Fruit fly (Drosophila melanogaster) whole organism, embryonic: Measurements from ENCODE around the gene Enoph.

Source experiments
- BEAF-32 ChIP-seq: fragments of 200-800 bp; sonication (Bioruptor generic); optimal IDR thresholded peaks from 3 replicates; lab custom pipeline; 2017; ENCODE audit warnings: missing biosample characterization, missing genetic modification characterization, mild to moderate bottlenecking, moderate library complexity, missing genetic modification reagents
- Bteb2 ChIP-seq: fragments of 200-800 bp; sonication (Bioruptor generic); optimal IDR thresholded peaks from 2 replicates; lab custom pipeline; 2016; ENCODE audit warnings: missing biosample characterization, missing genetic modification characterization
- CG10209 ChIP-seq: fragments of 200-800 bp; sonication (Bioruptor generic); optimal IDR thresholded peaks from 3 replicates; lab custom pipeline; 2017; ENCODE audit warnings: missing biosample characterization, mild to moderate bottlenecking, missing genetic modification characterization, missing genetic modification reagents
- CG10321 ChIP-seq: fragments of 200-800 bp; sonication (Bioruptor generic); IDR thresholded peaks from 2 replicates; pipeline ENCODE4 v1.3.6; 2022; ENCODE audit warnings: missing biosample characterization, missing genetic modification characterization
- CG10366 ChIP-seq: fragments of 200-800 bp; sonication (Bioruptor generic); IDR thresholded peaks from 2 replicates; pipeline ENCODE4 v1.3.6; 2022; ENCODE audit warnings: missing biosample characterization, missing genetic modification characterization
- CG11093 ChIP-seq: fragments of 200-800 bp; sonication (Bioruptor generic); IDR thresholded peaks from 3 replicates; pipeline ENCODE4 v1.3.6; 2022; ENCODE audit warnings: missing biosample characterization, missing genetic modification characterization
- CG11247 ChIP-seq: fragments of 200-800 bp; sonication (Bioruptor generic); IDR thresholded peaks from 2 replicates; pipeline ENCODE4 v1.3.6; 2022; ENCODE audit warnings: missing biosample characterization, missing genetic modification characterization
- CG11398 ChIP-seq: fragments of 200-800 bp; sonication (Bioruptor generic); optimal IDR thresholded peaks from 2 replicates; lab custom pipeline; 2016; ENCODE audit warnings: missing biosample characterization, missing genetic modification characterization
- CG15011 ChIP-seq: fragments of 200-800 bp; sonication (Bioruptor generic); optimal IDR thresholded peaks from 3 replicates; lab custom pipeline; 2018; ENCODE audit warnings: missing biosample characterization, mild to moderate bottlenecking, missing genetic modification characterization
- CG15269 ChIP-seq: fragments of 200-800 bp; sonication (Bioruptor generic); optimal IDR thresholded peaks from 2 replicates; lab custom pipeline; 2018; ENCODE audit warnings: missing biosample characterization, mild to moderate bottlenecking, missing genetic modification characterization, moderate library complexity
- CG2678 ChIP-seq: fragments of 200-800 bp; sonication (Bioruptor generic); optimal IDR thresholded peaks from 3 replicates; lab custom pipeline; 2019; ENCODE audit warnings: missing biosample characterization, mild to moderate bottlenecking, missing genetic modification characterization, moderate library complexity
- CG3065 ChIP-seq: fragments of 200-800 bp; sonication (Bioruptor generic); optimal IDR thresholded peaks from 2 replicates; lab custom pipeline; 2016; ENCODE audit warnings: missing biosample characterization, missing genetic modification characterization
- CG6683 ChIP-seq: fragments of 200-800 bp; sonication (Bioruptor generic); optimal IDR thresholded peaks from 2 replicates; lab custom pipeline; 2017; ENCODE audit warnings: missing biosample characterization, mild to moderate bottlenecking, missing genetic modification characterization, missing genetic modification reagents
- CG7928 ChIP-seq: fragments of 200-800 bp; sonication (Bioruptor generic); optimal IDR thresholded peaks from 2 replicates; lab custom pipeline; 2017; ENCODE audit warnings: missing biosample characterization, mild to moderate bottlenecking, missing genetic modification characterization
- CG9609 ChIP-seq: fragments of 200-800 bp; sonication (Bioruptor generic); optimal IDR thresholded peaks from 3 replicates; lab custom pipeline; 2016; ENCODE audit warnings: missing biosample characterization, missing genetic modification characterization
- CG9727 ChIP-seq: fragments of 200-800 bp; sonication (Bioruptor generic); optimal IDR thresholded peaks from 3 replicates; lab custom pipeline; 2017; ENCODE audit warnings: missing biosample characterization, mild to moderate bottlenecking, missing genetic modification characterization
- Dip2 ChIP-seq: fragments of 200-800 bp; sonication (Bioruptor generic); IDR thresholded peaks from 2 replicates; pipeline ENCODE4 v1.3.6; 2022; ENCODE audit warnings: missing biosample characterization, missing genetic modification characterization
- Dp ChIP-seq: fragments of 200-800 bp; sonication (Bioruptor generic); optimal IDR thresholded peaks from 2 replicates; lab custom pipeline; 2018; ENCODE audit warnings: missing biosample characterization, mild to moderate bottlenecking, missing genetic modification characterization, moderate library complexity
- Drgx ChIP-seq: fragments of 200-800 bp; sonication (Bioruptor generic); IDR thresholded peaks from 2 replicates; pipeline ENCODE4 v1.3.6; 2022; ENCODE audit warnings: missing biosample characterization, missing genetic modification characterization
- Eip74EF ChIP-seq, 2 experiments: fragments of 200-800 bp in 1 of 2; fragments of >200 bp in 1 of 2; sonication (Bioruptor generic) in 1 of 2; optimal IDR thresholded peaks; 2 replicates each; lab custom pipeline; 2017 to 2019; ENCODE audit warnings: missing biosample characterization in 2 of 2, missing genetic modification characterization in 2 of 2, mild to moderate bottlenecking in 1 of 2, moderate library complexity in 1 of 2
- HLHmδ ChIP-seq: fragments of 200-800 bp; sonication (Bioruptor generic); optimal IDR thresholded peaks from 2 replicates; lab custom pipeline; 2018; ENCODE audit warnings: missing biosample characterization, mild to moderate bottlenecking, missing genetic modification characterization, moderate library complexity
- Lpt ChIP-seq: fragments of >200 bp; optimal IDR thresholded peaks from 2 replicates; lab custom pipeline; 2018; ENCODE audit warnings: missing biosample characterization, missing genetic modification characterization
- Ptx1 ChIP-seq: fragments of 200-800 bp; sonication (Bioruptor generic); IDR thresholded peaks from 2 replicates; pipeline ENCODE4 v1.3.6; 2022; ENCODE audit warnings: missing biosample characterization, missing genetic modification characterization
- Rx ChIP-seq: fragments of 200-800 bp; sonication (Bioruptor generic); IDR thresholded peaks from 2 replicates; pipeline ENCODE4 v1.3.6; 2022; ENCODE audit warnings: missing biosample characterization, missing genetic modification characterization
- Side ChIP-seq: fragments of 200-800 bp; sonication (Bioruptor generic); optimal IDR thresholded peaks from 2 replicates; lab custom pipeline; 2016; ENCODE audit warnings: missing biosample characterization, missing genetic modification characterization
- Sry-β ChIP-seq: fragments of 200-800 bp; sonication (Bioruptor generic); optimal IDR thresholded peaks from 2 replicates; lab custom pipeline; 2018; ENCODE audit warnings: missing biosample characterization, mild to moderate bottlenecking, missing genetic modification characterization, moderate library complexity
- Xbp1 ChIP-seq: fragments of 200-800 bp; sonication (Bioruptor generic); optimal IDR thresholded peaks from 3 replicates; lab custom pipeline; 2016; ENCODE audit warnings: missing biosample characterization, mild to moderate bottlenecking, missing genetic modification characterization
- az2 ChIP-seq: fragments of 200-800 bp; sonication (Bioruptor generic); optimal IDR thresholded peaks from 3 replicates; lab custom pipeline; 2016; ENCODE audit warnings: missing biosample characterization, missing genetic modification characterization
- ci ChIP-seq: fragments of 200-800 bp; sonication (Bioruptor generic); IDR thresholded peaks from 3 replicates; pipeline ENCODE4 v1.3.6; 2022; ENCODE audit warnings: missing biosample characterization, missing genetic modification characterization
- corto ChIP-seq: fragments of 200-800 bp; sonication (Bioruptor generic); optimal IDR thresholded peaks from 2 replicates; lab custom pipeline; 2016; ENCODE audit warnings: missing biosample characterization, mild to moderate bottlenecking, missing genetic modification characterization, moderate library complexity
- da ChIP-seq: fragments of 200-800 bp; sonication (Bioruptor generic); optimal IDR thresholded peaks from 2 replicates; lab custom pipeline; 2016; ENCODE audit warnings: missing biosample characterization, missing genetic modification characterization
- dpn ChIP-seq, 2 experiments: fragments of 200-800 bp; sonication (Bioruptor generic); optimal IDR thresholded peaks; 3 replicates each; lab custom pipeline; 2016; ENCODE audit warnings: missing biosample characterization in 2 of 2, missing genetic modification characterization in 2 of 2
- ewg ChIP-seq: fragments of 200-800 bp; sonication (Bioruptor generic); optimal IDR thresholded peaks from 3 replicates; lab custom pipeline; 2017; ENCODE audit warnings: mild to moderate bottlenecking, missing biosample characterization, missing genetic modification reagents, missing genetic modification characterization
- grn ChIP-seq: fragments of 200-800 bp; sonication (Bioruptor generic); optimal IDR thresholded peaks from 3 replicates; lab custom pipeline; 2017; ENCODE audit warnings: missing biosample characterization, missing genetic modification characterization
- her ChIP-seq: fragments of 200-800 bp; sonication (Bioruptor generic); optimal IDR thresholded peaks from 2 replicates; lab custom pipeline; 2016; ENCODE audit warnings: missing biosample characterization, missing genetic modification characterization
- hth ChIP-seq: fragments of >200 bp; optimal IDR thresholded peaks from 2 replicates; lab custom pipeline; 2017; ENCODE audit warnings: inconsistent platforms
- ken ChIP-seq: fragments of 200-800 bp; sonication (Bioruptor generic); IDR thresholded peaks from 3 replicates; pipeline ENCODE4 v1.3.6; 2022; ENCODE audit warnings: missing biosample characterization, missing genetic modification characterization
- lola ChIP-seq, 3 experiments: fragments of >200 bp in 2 of 3; fragments of 200-800 bp in 1 of 3; sonication (Bioruptor generic) in 1 of 3; optimal IDR thresholded peaks; 2 replicates each; lab custom pipeline; 2017 to 2019; ENCODE audit warnings: missing biosample characterization in 3 of 3, missing genetic modification characterization in 3 of 3, mild to moderate bottlenecking in 1 of 3, moderate library complexity in 1 of 3
- nerfin-2 ChIP-seq: fragments of 200-800 bp; sonication (Bioruptor generic); IDR thresholded peaks from 2 replicates; pipeline ENCODE4 v1.3.6; 2022; ENCODE audit warnings: missing biosample characterization, missing genetic modification characterization; ENCODE audit not compliant: partially characterized antibody
- otp ChIP-seq: fragments of 200-800 bp; sonication (Bioruptor generic); IDR thresholded peaks from 3 replicates; pipeline ENCODE4, ENCODE4 v1.3.6; 2022; ENCODE audit warnings: missing biosample characterization, missing genetic modification characterization
- pan ChIP-seq, 4 experiments: fragments of >200 bp in 3 of 4; fragments of 200-800 bp in 1 of 4; sonication (Bioruptor generic) in 1 of 4; optimal IDR thresholded peaks in 3 of 4; IDR thresholded peaks in 1 of 4; 2 replicates each; pipeline versions ENCODE4 v1.3.6 to Lab custom; 2017 to 2022; ENCODE audit warnings: missing biosample characterization in 2 of 4, missing genetic modification characterization in 2 of 4, mixed read lengths in 1 of 4
- pb ChIP-seq: fragments of 200-800 bp; sonication (Bioruptor generic); optimal IDR thresholded peaks from 3 replicates; lab custom pipeline; 2016; ENCODE audit warnings: missing biosample characterization, missing genetic modification characterization
- pros ChIP-seq: fragments of 200-800 bp; sonication (Bioruptor generic); optimal IDR thresholded peaks from 3 replicates; lab custom pipeline; 2019; ENCODE audit warnings: missing biosample characterization, mild to moderate bottlenecking, missing genetic modification characterization, moderate library complexity
- row ChIP-seq: fragments of 200-800 bp; sonication (Bioruptor generic); IDR thresholded peaks from 3 replicates; pipeline ENCODE4 v1.3.6; 2022; ENCODE audit warnings: missing biosample characterization, missing genetic modification characterization
- scrt ChIP-seq: fragments of 200-800 bp; sonication (Bioruptor generic); optimal IDR thresholded peaks from 2 replicates; lab custom pipeline; 2018; ENCODE audit warnings: missing biosample characterization, mild to moderate bottlenecking, missing genetic modification characterization, moderate library complexity
- sima ChIP-seq: fragments of 200-800 bp; sonication (Bioruptor generic); optimal IDR thresholded peaks from 2 replicates; lab custom pipeline; 2016; ENCODE audit warnings: missing biosample characterization, missing genetic modification characterization
- tin ChIP-seq: fragments of 200-800 bp; sonication (Bioruptor generic); optimal IDR thresholded peaks from 3 replicates; lab custom pipeline; 2016; ENCODE audit warnings: missing biosample characterization, missing genetic modification characterization
- yki ChIP-seq: fragments of >200 bp; optimal IDR thresholded peaks from 3 replicates; lab custom pipeline; 2018
- zfh1 ChIP-seq: fragments of 200-800 bp; sonication (Bioruptor generic); IDR thresholded peaks from 3 replicates; pipeline ENCODE4 v1.3.6; 2022; ENCODE audit warnings: missing biosample characterization, missing genetic modification characterization

The Enoph gene

DNA sequence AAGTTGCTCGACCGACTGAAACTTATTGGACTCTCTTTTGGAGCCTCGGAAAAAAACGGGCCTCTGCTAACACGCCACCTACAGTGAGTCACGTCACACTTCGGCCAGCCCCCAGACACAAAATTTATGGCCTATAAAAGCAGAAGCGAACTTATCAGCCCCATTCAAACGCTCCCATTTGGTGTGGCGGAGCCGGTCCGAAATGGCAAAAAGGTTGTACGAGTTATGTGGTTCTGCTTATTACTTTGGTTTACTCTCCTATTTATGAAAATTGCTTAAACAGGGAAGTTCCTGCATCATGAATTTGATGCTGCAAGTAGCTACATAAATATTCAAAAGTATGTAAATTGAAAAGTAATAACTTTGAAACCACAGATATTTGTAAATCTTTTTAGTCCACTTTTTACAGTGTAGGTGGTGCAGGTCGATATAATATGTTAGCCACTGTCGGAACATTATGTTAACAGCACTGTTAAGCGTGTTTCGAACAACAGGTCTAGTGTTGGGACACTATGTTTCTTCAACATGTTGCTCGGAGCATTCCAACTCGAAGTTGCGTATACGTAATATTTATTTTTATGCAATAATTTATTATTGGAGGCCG, 27.0 kb upstream of the Enoph start (continued):
- TF ChIP-seq CG2678 (tag; lab: Kevin White, UChicago) (peak; percentile 96), dpn (GFP tag; optimal IDR thresholded peaks at IDR 0.05; lab: Kevin White, UChicago) (peak; percentile 91 to 95), az2 (GFP tag; lab: Kevin White, UChicago) (peak; percentile 87), CG3065 (GFP tag; lab: Kevin White, UChicago) (peak; percentile 52), CG10366 (peak; percentile 73), Sry-β (GFP tag; lab: Kevin White, UChicago) (peak; percentile 42), Dip2 (no peak), Rx (GFP tag; lab: Robert Waterston, UW) (peak; percentile 69), pb (GFP tag; lab: Kevin White, UChicago) (peak; percentile 85), CG11398 (GFP tag; lab: Kevin White, UChicago) (peak; percentile 85), da (GFP tag; lab: Kevin White, UChicago) (peak; percentile 53), CG10321 (GFP tag; lab: Robert Waterston, UW) (0 out of 2 replicates have a peak, but pooled peaks have one; percentile 40), scrt (GFP tag; lab: Kevin White, UChicago) (peak; percentile 87), grn (GFP tag; lab: Kevin White, UChicago) (peak; percentile 74), BEAF-32 (no peak), otp (GFP tag; lab: Robert Waterston, UW) (no peak; the same call in 1 of the 3 replicates), ken (GFP tag; lab: Robert Waterston, UW) (peak; percentile 82), CG11093 (GFP tag; lab: Robert Waterston, UW) (peak; percentile 70; the same call in 2 of the 3 replicates), nerfin-2 (GFP tag; lab: Robert Waterston, UW) (no peak), Xbp1 (GFP tag; lab: Kevin White, UChicago) (peak; percentile 93), CG9609 (GFP tag; lab: Kevin White, UChicago) (peak; percentile 90), her (peak; percentile 87), pros (GFP tag; lab: Kevin White, UChicago) (peak; percentile 31), CG7928 (GFP tag; lab: Kevin White, UChicago) (peak; percentile 68), CG10209 (GFP tag; lab: Kevin White, UChicago) (peak; percentile 91), HLHmδ (GFP tag; lab: Kevin White, UChicago) (no peak), lola (GFP tag; optimal IDR thresholded peaks at IDR 0.05; lab: Kevin White, UChicago) (peak in 1 of 3 experiments; percentile 76), Lpt (GFP tag; lab: Kevin White, UChicago) (no peak), sima (GFP tag; lab: Kevin White, UChicago) (peak; percentile 86), CG6683 (peak; percentile 87), Ptx1 (GFP tag; lab: Robert Waterston, UW) (peak; percentile 87), Drgx (GFP tag; lab: Robert Waterston, UW) (peak; percentile 87), hth (lab: Kevin White, UChicago) (no peak), ci (peak; percentile 84; the same call in 2 of the 3 replicates), zfh1 (GFP tag; lab: Robert Waterston, UW) (peak; percentile 77), CG15011 (peak; percentile 89), CG11247 (peak; percentile 81), tin (GFP tag; lab: Kevin White, UChicago) (peak; percentile 81), corto (GFP tag; lab: Kevin White, UChicago) (peak; percentile 34), Bteb2 (GFP tag; lab: Kevin White, UChicago) (peak; percentile 91), row (GFP tag; lab: Robert Waterston, UW) (peak; percentile 91), CG9727 (GFP tag; lab: Kevin White, UChicago) (peak; percentile 93), Dp (no peak), CG15269 (tag; lab: Kevin White, UChicago) (peak; percentile 94), pan (optimal IDR thresholded peaks at IDR 0.05; lab: Kevin White, UChicago) (no peak), pan (GFP tag; optimal IDR thresholded peaks at IDR 0.05 in 1 of 2, IDR thresholded peaks at IDR 0.05 in 1 of 2) (peak in 1 of 2 experiments; percentile 84), ewg (GFP tag; lab: Kevin White, UChicago) (peak; percentile 78), Side (GFP tag; lab: Kevin White, UChicago) (peak; percentile 92), yki (lab: Kevin White, UChicago) (no peak), Eip74EF (GFP tag; optimal IDR thresholded peaks at IDR 0.05; lab: Kevin White, UChicago) (peak in 1 of 2 experiments; percentile 89)
